Fruit fly (Drosophila melanogaster) S2 (cell line): ENCODE results near the gene Shawl.

ENCODE experiments used
- CG8478 ChIP-seq: fragments of >200 bp; optimal IDR thresholded peaks from 2 replicates; lab custom pipeline; 2018
- CTCF ChIP-seq, 2 experiments: fragments of >200 bp; optimal IDR thresholded peaks; 2 replicates each; lab custom pipeline; 2018

Shawl gene

dm6 chr2L:9445753-9446152 is 30.8 kb upstream of the Shawl start:
- TF ChIP-seq CTCF (optimal IDR thresholded peaks at IDR 0.05; lab: Kevin White, UChicago) = no peak

dm6 chr2L:9442795-9443287 is 27.9 kb upstream of the Shawl start:
- no peak for TF ChIP-seq CTCF (optimal IDR thresholded peaks at IDR 0.05; lab: Kevin White, UChicago)
- TF ChIP-seq CG8478 = no peak

DNA sequence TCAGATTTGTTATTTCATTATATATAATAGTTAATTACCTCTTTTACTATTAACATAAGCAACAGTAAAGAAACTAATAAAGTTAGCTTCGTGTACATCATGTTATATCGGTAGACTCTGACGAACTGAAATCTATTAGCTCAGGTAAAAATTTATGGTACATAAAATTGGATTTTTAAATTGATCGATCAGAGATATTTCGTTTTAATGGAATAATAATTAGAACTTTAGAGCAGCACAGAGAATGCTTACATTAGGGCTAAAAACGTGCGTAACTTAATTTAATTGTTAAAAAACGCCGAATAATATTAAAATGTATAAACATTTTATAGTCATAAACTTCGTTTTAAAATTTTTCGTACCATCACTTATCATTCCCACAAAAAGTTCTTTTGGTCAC is 25.7 kb upstream of the Shawl start, which contains the start of gene CG33723:
Gene CG33723, minus strand, starts transcription at position 101 of the 400 bp plus-strand sequence.
- no peak for TF ChIP-seq CTCF (optimal IDR thresholded peaks at IDR 0.05; lab: Kevin White, UChicago)
- no peak for TF ChIP-seq CG8478

- TF ChIP-seq CTCF (optimal IDR thresholded peaks at IDR 0.05; lab: Kevin White, UChicago) (no peak), CG8478 (no peak)
These were observed 23.3 kb upstream of the Shawl start for dm6 chr2L:9438227-9438626.

DNA sequence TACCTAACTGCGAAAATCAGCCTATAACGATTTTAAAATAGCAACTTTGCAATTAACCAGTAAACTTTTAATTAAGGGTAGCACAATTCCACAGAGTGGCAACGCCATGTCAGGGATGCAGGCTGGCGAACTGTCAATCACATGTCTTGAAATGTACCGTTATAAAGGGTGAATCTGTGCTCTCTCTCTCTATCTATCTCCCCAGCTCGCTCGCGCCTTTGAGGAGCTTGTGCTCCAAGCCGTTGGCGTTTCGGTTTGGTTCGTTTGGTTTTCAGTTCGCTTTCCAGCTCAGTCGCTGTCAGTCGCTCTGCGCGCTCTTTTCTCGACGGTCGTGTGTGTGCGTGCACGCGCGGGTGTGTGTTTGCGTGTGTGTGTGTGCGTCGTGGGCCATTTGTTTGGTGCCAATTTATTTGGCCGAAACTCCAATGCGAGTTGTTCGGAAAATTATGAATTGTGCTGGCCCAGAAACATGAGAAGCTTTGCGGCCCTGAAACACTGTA is 22.3 kb upstream of the Shawl start, which contains the start of gene numb:
Gene numb, plus strand, starts transcription at position 254 of the 500 bp plus-strand sequence.
- TF ChIP-seq CTCF (optimal IDR thresholded peaks at IDR 0.05; lab: Kevin White, UChicago) (no peak), CG8478 (no peak)

DNA sequence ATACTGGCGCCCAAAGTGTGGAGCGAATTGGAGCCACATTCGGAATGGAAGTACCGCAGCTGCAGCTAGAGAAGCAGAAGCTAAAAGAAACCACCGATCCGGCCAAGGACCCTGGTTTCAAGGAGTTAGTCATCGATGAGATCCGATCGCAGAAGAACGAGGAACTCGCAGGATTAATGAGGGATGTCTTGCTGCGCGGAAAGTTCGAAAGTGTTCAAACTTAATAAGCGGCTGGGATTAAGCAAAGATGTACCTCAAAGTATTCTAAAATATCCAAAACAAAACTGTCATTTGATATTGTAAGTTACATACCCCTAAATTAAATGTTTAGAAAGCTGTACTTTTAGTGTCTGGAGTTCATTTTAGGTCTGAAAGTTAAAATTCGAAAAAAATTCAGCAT is 21.5 kb upstream of the Shawl start, which contains the start of gene RpS28-like:
Gene RpS28-like, plus strand, starts transcription at position 301 of the 400 bp plus-strand sequence.
- TF ChIP-seq CTCF (optimal IDR thresholded peaks at IDR 0.05; lab: Kevin White, UChicago) = no peak
- no peak for TF ChIP-seq CG8478

- no peak for TF ChIP-seq CG8478
- no peak for TF ChIP-seq CTCF (optimal IDR thresholded peaks at IDR 0.05; lab: Kevin White, UChicago)
These were observed 20.1 kb upstream of the Shawl start, which contains the start of gene CG3769 for dm6 chr2L:9435099-9435498. Gene CG3769, plus strand, starts transcription at chr2L:9435399.

DNA sequence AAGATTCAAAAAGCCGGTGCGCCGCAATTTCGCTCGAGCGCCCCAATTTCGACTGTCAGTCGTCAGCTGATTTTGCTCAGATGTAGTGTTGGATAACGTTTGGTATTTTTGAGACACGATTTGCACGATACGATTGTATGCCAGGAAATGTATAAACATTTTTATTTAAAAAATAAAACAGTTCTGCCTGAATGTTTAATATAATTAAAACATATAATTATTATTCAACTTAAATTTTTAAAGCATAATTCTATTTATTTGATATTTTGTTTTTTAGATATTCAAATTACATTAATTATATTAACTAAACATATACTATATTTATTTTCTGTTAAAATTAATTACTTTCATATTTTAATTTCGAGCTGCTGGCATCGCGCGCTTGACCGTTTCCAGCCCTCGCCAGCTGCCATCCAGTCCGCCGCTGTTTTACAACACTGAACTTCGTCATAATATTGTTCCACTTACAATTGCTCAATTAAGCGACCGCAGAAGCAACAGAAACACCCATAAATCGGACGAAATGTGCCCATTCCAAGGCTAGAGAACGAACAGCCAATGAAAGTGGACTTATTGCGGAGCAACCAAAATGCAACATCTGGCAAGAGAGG is 16.1 kb upstream of the Shawl start, which contains the start of the genes FucTB and scat:
Gene FucTB, minus strand, starts transcription at position 61 of the 611 bp plus-strand sequence.
Gene scat, plus strand, starts transcription at position 414 of the 611 bp plus-strand sequence.
- no peak for TF ChIP-seq CG8478
- TF ChIP-seq CTCF (optimal IDR thresholded peaks at IDR 0.05; lab: Kevin White, UChicago) = no peak

dm6 chr2L:9427570-9427969 is 12.6 kb upstream of the Shawl start, which contains the start of gene CG42847:
Gene CG42847, plus strand, starts transcription at chr2L:9427870.
- TF ChIP-seq CG8478 = no peak

dm6 chr2L:9426534-9426933 is 11.6 kb upstream of the Shawl start, which contains the start of gene Fbp2:
Gene Fbp2, plus strand, starts transcription at chr2L:9426784.
- TF ChIP-seq CTCF (optimal IDR thresholded peaks at IDR 0.05; lab: Kevin White, UChicago) = no peak

DNA sequence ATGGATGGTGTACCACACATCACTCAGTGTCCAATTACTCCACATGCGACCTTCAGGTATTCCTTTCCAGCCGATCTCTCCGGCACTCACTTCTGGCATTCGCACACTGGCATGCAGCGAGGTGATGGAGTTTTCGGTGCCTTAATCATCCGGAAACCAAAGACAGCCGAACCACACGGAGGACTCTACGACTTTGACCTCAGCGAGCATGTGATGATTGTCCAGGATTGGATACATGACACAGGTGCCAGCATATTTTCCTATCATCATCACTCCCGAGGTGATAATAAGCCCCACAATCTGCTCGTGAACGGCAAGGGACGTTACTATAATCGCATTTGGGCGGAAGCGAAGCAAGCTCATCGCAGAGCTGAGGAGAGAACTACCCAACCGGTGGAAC is 9.2 kb upstream of the Shawl start:
- TF ChIP-seq CG8478 = no peak
- no peak for TF ChIP-seq CTCF (optimal IDR thresholded peaks at IDR 0.05; lab: Kevin White, UChicago)

DNA sequence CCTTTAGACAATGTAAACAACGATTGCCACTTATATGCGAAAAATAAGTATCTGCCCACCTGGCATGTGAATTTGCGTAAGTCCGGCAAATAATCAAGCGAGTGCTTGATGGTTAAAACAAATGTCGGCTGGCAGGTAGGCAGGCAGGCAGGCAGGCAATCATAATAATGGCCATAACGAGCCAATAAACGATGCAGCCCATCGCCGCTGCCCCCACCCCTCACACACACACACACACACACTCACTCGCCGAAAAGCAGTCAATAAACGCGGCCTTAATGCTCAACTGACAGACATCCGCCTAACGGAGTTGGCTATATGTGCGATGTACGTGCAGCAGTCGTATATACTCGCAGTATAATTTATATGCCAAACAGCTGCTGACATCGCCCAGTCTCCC is 6.4 kb upstream of the Shawl start:
- TF ChIP-seq CTCF (optimal IDR thresholded peaks at IDR 0.05; lab: Kevin White, UChicago) = no peak
- no peak for TF ChIP-seq CG8478

DNA sequence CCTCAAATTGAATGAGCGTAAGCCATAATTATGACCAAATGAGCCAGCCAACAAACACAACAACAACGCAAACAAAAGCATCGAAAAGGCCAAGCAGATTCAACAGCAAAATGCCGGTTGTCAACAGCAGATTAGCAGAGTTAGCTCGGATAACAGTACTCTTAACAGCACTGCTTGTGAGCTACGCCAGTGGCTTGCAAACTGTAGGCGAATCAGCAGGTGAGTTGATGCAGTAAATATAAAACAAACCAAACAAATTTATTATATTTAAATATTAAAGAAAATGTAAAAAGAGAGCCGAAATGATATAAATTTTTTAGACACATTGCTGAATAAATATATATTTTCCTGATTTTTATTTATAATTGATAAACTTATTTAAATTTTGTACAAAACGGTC is 5.7 kb upstream of the Shawl start:
- no peak for TF ChIP-seq CG8478
- no peak for TF ChIP-seq CTCF (optimal IDR thresholded peaks at IDR 0.05; lab: Kevin White, UChicago)

- TF ChIP-seq CTCF (optimal IDR thresholded peaks at IDR 0.05; lab: Kevin White, UChicago) (no peak), CG8478 (no peak)
These were observed 1.3 kb upstream of the Shawl start, which contains the start of gene Mco1 for dm6 chr2L:9416244-9416758. Gene Mco1, plus strand, starts transcription at chr2L:9416588.

DNA sequence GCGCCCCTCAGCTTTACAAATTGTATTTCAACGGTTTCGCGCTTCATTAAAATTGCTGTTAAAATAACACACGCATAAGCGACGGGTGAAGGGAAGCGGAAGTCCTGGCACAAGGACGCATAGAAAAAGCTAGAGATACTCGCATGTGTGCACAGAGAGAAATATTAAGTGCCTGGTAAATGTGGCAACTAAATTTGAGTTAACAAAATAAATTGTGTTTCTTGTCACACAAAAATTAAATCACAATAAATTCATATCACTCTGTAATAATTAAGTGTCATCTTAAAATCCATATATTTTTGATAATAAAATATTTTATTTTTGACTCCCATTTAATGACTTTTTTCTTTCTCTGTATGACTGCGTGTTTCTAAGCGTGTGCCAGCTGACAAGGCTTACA is 14.8 kb downstream of the Shawl start:
- no peak for TF ChIP-seq CTCF (optimal IDR thresholded peaks at IDR 0.05; lab: Kevin White, UChicago)
- no peak for TF ChIP-seq CG8478

DNA sequence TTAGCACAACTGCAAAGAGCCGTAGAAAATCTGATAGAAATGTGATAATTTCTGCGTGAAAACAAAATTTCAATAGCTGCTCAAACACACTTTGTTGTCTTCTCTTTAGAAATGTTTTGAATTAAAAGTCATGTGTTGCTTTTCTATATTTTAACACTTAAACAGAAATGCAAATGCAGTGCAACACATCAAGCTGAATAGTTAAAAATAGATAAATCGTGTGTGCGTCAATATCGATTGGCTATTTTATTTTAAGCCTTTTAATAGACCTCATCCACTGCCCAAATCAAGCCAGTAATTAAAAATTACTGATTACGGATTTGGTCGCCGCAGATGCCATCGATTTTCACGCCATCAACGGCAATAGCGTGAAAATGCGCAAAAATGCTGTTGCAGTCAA is 17.1 kb downstream of the Shawl start, which contains the start of gene CG4438:
Gene CG4438, minus strand, starts transcription at position 101 of the 400 bp plus-strand sequence.
- TF ChIP-seq CG8478 = no peak
- TF ChIP-seq CTCF (optimal IDR thresholded peaks at IDR 0.05; lab: Kevin White, UChicago) = no peak
